Worm (Caenorhabditis elegans) whole organism, mixed stage, embryonic: ENCODE measurements around the gene atf-2.

Source experiments
- ceh-43 ChIP-seq: fragments of 200-800 bp; sonication (Bioruptor generic); optimal IDR thresholded peaks from 2 replicates; lab custom pipeline; 2018; ENCODE audit warnings: mild to moderate bottlenecking, missing genetic modification characterization, moderate library complexity, missing compliant biosample characterization
- elt-3 ChIP-seq: fragments of 150-350 bp; optimal IDR thresholded peaks from 2 replicates; lab custom pipeline; 2014; ENCODE audit warnings: missing biosample characterization, missing genetic modification characterization
- lsy-2 ChIP-seq: fragments of 150-350 bp; optimal IDR thresholded peaks from 2 replicates; lab custom pipeline; 2014; ENCODE audit warnings: missing biosample characterization, missing genetic modification characterization
- nhr-12 ChIP-seq: fragments of 150-350 bp; optimal IDR thresholded peaks from 2 replicates; lab custom pipeline; 2014; ENCODE audit warnings: missing biosample characterization, missing genetic modification characterization
- nhr-28 ChIP-seq: fragments of 150-350 bp; optimal IDR thresholded peaks from 2 replicates; lab custom pipeline; 2014; ENCODE audit warnings: missing biosample characterization, missing genetic modification characterization
- pha-4 ChIP-seq: fragments of 150-350 bp; optimal IDR thresholded peaks from 2 replicates; lab custom pipeline; 2018; ENCODE audit warnings: missing biosample characterization, missing genetic modification reagents, missing genetic modification characterization
- sptf-1 ChIP-seq: sonication (generic microtip); optimal IDR thresholded peaks from 2 replicates; lab custom pipeline; 2017; ENCODE audit warnings: mild to moderate bottlenecking, missing genetic modification characterization, moderate library complexity, missing compliant biosample characterization

ce11 chrII:8733627-8734026, 18.2 kb upstream of the atf-2 start:
- TF ChIP-seq sptf-1 (tag; lab: Kevin White, UChicago) (no peak), nhr-12 (no peak), elt-3 (tag; lab: Kevin White, UChicago) (no peak), ceh-43 (GFP tag; lab: Kevin White, UChicago) (no peak), lsy-2 (tag; lab: Kevin White, UChicago) (no peak), pha-4 (peak; percentile 44), nhr-28 (tag; lab: Kevin White, UChicago) (no peak)
